Worm (Caenorhabditis elegans) whole organism, L4 larva: ENCODE measurements around the gene ulp-1.

ENCODE experiments used
- arid-1 ChIP-seq: fragments of 200-800 bp; sonication (Bioruptor generic); conservative IDR thresholded peaks from 2 replicates; pipeline ENCODE4 v1.3.6; 2022; ENCODE audit warnings: missing genetic modification reagents, missing genetic modification characterization, missing compliant biosample characterization
- nhr-6 ChIP-seq: fragments of 150-350 bp; optimal IDR thresholded peaks from 2 replicates; lab custom pipeline; 2014; ENCODE audit warnings: missing biosample characterization, missing genetic modification characterization
- snpc-4 ChIP-seq: fragments of 150-350 bp; optimal IDR thresholded peaks from 2 replicates; lab custom pipeline; 2014; ENCODE audit warnings: missing biosample characterization, missing genetic modification characterization

DNA sequence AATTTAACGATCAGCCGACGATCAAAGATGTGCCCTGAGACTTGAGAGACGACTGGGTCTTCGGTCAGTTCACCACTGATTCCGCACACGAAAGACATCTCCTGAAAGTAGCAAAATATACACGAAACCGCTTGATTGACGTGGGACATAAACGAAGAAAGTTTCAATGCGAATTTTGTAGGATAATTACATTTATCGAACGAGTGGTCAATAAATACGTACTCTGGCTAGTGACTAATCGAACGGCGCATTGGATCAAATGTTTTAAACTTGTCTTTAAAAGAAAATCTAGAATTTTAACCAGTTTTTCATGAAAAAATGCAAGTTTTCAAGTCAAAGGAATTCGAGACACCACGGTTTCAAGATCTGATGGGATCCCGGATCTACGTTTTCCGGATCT is 2.3 kb upstream of the ulp-1 start, which contains the start of gene prp-19:
- TF ChIP-seq snpc-4 (no peak), nhr-6 (tag; lab: Kevin White, UChicago) (no peak), arid-1 (GFP tag; lab: Robert Waterston, UW) (no peak)
